Worm (Caenorhabditis elegans): ENCODE results near the gene dct-5.

Gene dct-5

ce11 chrII:5473946-5474423, 37.3 kb upstream of the dct-5 start, which contains the start of gene mrps-16 (continued):
- TF ChIP-seq lag-1 (GFP tag; IDR thresholded peaks at IDR 0.05) (no peak), tbp1 (GFP tag; optimal IDR thresholded peaks at IDR 0.05) (peak; percentile 25), chd-7 (tag; optimal IDR thresholded peaks at IDR 0.05) (no peak), ceh-27 (GFP tag; optimal IDR thresholded peaks at IDR 0.05) (no peak), lin-35 (GFP tag; optimal IDR thresholded peaks at IDR 0.05) (peak in 2 of 3 experiments; percentile 27 to 91), C06A6.2 (GFP tag; conservative IDR thresholded peaks at IDR 0.05) (no peak), attf-3 (GFP tag; conservative IDR thresholded peaks at IDR 0.05) (no peak), K11D2.4 (GFP tag; IDR thresholded peaks at IDR 0.05) (no peak), Y79H2A.3 (GFP tag; conservative IDR thresholded peaks at IDR 0.05) (no peak), nhr-27 (tag; optimal IDR thresholded peaks at IDR 0.05) (no peak), tlf-1 (GFP tag; optimal IDR thresholded peaks at IDR 0.05) (no peak), ztf-3 (GFP tag; optimal IDR thresholded peaks at IDR 0.05) (no peak), lsl-1 (GFP tag; optimal IDR thresholded peaks at IDR 0.05) (peak; percentile 40), lin-40 (tag; optimal IDR thresholded peaks at IDR 0.05) (peak; percentile 23), unc-62 (GFP tag; optimal IDR thresholded peaks at IDR 0.05) (no peak), fkh-3 (tag; optimal IDR thresholded peaks at IDR 0.05) (no peak), F57C9.4 (tag; optimal IDR thresholded peaks at IDR 0.05) (no peak), pbrm-1 (GFP tag; IDR thresholded peaks at IDR 0.05) (0 out of 2 replicates have a peak, but pooled peaks have one; percentile 19), madf-8 (GFP tag; conservative IDR thresholded peaks at IDR 0.05) (peak; percentile 43), lin-54 (GFP tag; optimal IDR thresholded peaks at IDR 0.05) (peak; percentile 87), egrh-3 (GFP tag; IDR thresholded peaks at IDR 0.05) (no peak), hlh-12 (tag; optimal IDR thresholded peaks at IDR 0.05) (no peak), hlh-26 (GFP tag; conservative IDR thresholded peaks at IDR 0.05) (no peak), F39B2.1 (GFP tag; IDR thresholded peaks at IDR 0.05) (no peak), B0035.1 (tag; optimal IDR thresholded peaks at IDR 0.05) (no peak), madf-10 (tag; optimal IDR thresholded peaks at IDR 0.05) (no peak), sea-2 (GFP tag; IDR thresholded peaks at IDR 0.05) (no peak), hmg-1.2 (GFP tag; IDR thresholded peaks at IDR 0.05) (peak; percentile 31; the same call in 1 of the 2 replicates), snpc-1.1 (tag; optimal IDR thresholded peaks at IDR 0.05; ENCODE audit: insufficient read depth) (peak; percentile 17), madf-6 (GFP tag; IDR thresholded peaks at IDR 0.05) (peak; percentile 83), dpl-1 (GFP tag; optimal IDR thresholded peaks at IDR 0.05) (peak; percentile 71), cebp-1 (GFP tag; IDR thresholded peaks at IDR 0.05) (no peak), cebp-1 (tag; optimal IDR thresholded peaks at IDR 0.05) (peak; percentile 28), atf-7 (tag; optimal IDR thresholded peaks at IDR 0.05) (no peak), dpff-1 (tag; optimal IDR thresholded peaks at IDR 0.05) (no peak), K12H6.12 (tag; optimal IDR thresholded peaks at IDR 0.05) (no peak), snpc-1.3 (tag; optimal IDR thresholded peaks at IDR 0.05; ENCODE audit: insufficient read depth) (peak; percentile 30), ets-4 (GFP tag; optimal IDR thresholded peaks at IDR 0.05) (no peak), ZK185.1 (tag; optimal IDR thresholded peaks at IDR 0.05; ENCODE audit: poor library complexity, severe bottlenecking) (peak; percentile 54), efl-1 (GFP tag; optimal IDR thresholded peaks at IDR 0.05) (peak; percentile 85), rpc-1 (optimal IDR thresholded peaks at IDR 0.05) (no peak), rpc-1 (tag; optimal IDR thresholded peaks at IDR 0.05) (no peak), let-526 (GFP tag; IDR thresholded peaks at IDR 0.05) (no peak), nfya-2 (GFP tag; IDR thresholded peaks at IDR 0.05) (no peak), nfyb-1 (GFP tag; IDR thresholded peaks at IDR 0.05) (no peak), snpc-4 (GFP tag; optimal IDR thresholded peaks at IDR 0.05) (peak; percentile 17), snpc-4 (tag; optimal IDR thresholded peaks at IDR 0.05) (peak in 2 of 4 experiments; percentile 23 to 50), attf-5 (GFP tag; optimal IDR thresholded peaks at IDR 0.05) (no peak), T07F8.4 (tag; optimal IDR thresholded peaks at IDR 0.05) (no peak)

All from whole organism, young adult.